Worm (Caenorhabditis elegans) whole organism, L3 larva: ENCODE measurements around the gene nas-20.

Experiments used
- R02D3.7 ChIP-seq: fragments of 150-350 bp; optimal IDR thresholded peaks from 2 replicates; lab custom pipeline; 2014; ENCODE audit warnings: missing biosample characterization, missing genetic modification characterization
- aly-2 ChIP-seq: fragments of 150-350 bp; optimal IDR thresholded peaks from 2 replicates; lab custom pipeline; 2014; ENCODE audit warnings: missing biosample characterization, missing genetic modification characterization
- ama-1 ChIP-seq: fragments of 150-350 bp; optimal IDR thresholded peaks from 2 replicates; lab custom pipeline; 2018
- ceh-82 ChIP-seq: fragments of 150-350 bp; optimal IDR thresholded peaks from 2 replicates; lab custom pipeline; 2014; ENCODE audit warnings: missing biosample characterization, missing genetic modification characterization
- lin-15B ChIP-seq: fragments of 150-350 bp; optimal IDR thresholded peaks from 2 replicates; lab custom pipeline; 2014; ENCODE audit warnings: missing biosample characterization, missing genetic modification characterization
- nhr-28 ChIP-seq: fragments of 150-350 bp; optimal IDR thresholded peaks from 2 replicates; lab custom pipeline; 2014; ENCODE audit warnings: missing biosample characterization, missing genetic modification characterization
- unc-62 ChIP-seq: fragments of 150-350 bp; sonication (generic microtip); optimal IDR thresholded peaks from 4 replicates; lab custom pipeline; 2014; ENCODE audit warnings: missing biosample characterization, missing genetic modification reagents, missing genetic modification characterization

- TF ChIP-seq lin-15B (tag; lab: Kevin White, UChicago) (no peak), aly-2 (tag; lab: Kevin White, UChicago) (no peak), ceh-82 (tag; lab: Kevin White, UChicago) (no peak), unc-62 (GFP tag; lab: Kevin White, UChicago) (no peak), R02D3.7 (tag; lab: Kevin White, UChicago) (no peak), ama-1 (no peak), nhr-28 (tag; lab: Kevin White, UChicago) (no peak)
Observed at ce11 chrV:11435242-11435641, 36.9 kb downstream of the nas-20 start.
